Worm (Caenorhabditis elegans) whole organism, L1 larva: ENCODE data around the gene T09B9.5.

ENCODE experiments used
- C04F5.9 ChIP-seq: sonication (generic microtip); optimal IDR thresholded peaks from 2 replicates; lab custom pipeline; 2016; ENCODE audit warnings: missing genetic modification characterization, missing compliant biosample characterization
- alr-1 ChIP-seq: fragments of 200-800 bp; sonication (Bioruptor generic); optimal IDR thresholded peaks from 2 replicates; lab custom pipeline; 2018; ENCODE audit warnings: borderline replicate concordance, mild to moderate bottlenecking, missing genetic modification characterization, missing compliant biosample characterization
- blmp-1 ChIP-seq: fragments of 150-350 bp; optimal IDR thresholded peaks from 2 replicates; lab custom pipeline; 2014; ENCODE audit warnings: missing biosample characterization, missing genetic modification characterization
- fkh-10 ChIP-seq: sonication (generic microtip); optimal IDR thresholded peaks from 2 replicates; lab custom pipeline; 2017; ENCODE audit warnings: missing biosample characterization, missing genetic modification reagents, missing genetic modification characterization
- lin-15B ChIP-seq: fragments of 150-350 bp; sonication (generic microtip); optimal IDR thresholded peaks from 3 replicates; lab custom pipeline; 2014; ENCODE audit warnings: missing biosample characterization, missing genetic modification characterization
- lir-3 ChIP-seq: sonication (generic microtip); optimal IDR thresholded peaks from 2 replicates; lab custom pipeline; 2016; ENCODE audit warnings: mild to moderate bottlenecking, missing genetic modification characterization, moderate library complexity, missing compliant biosample characterization; ENCODE audit not compliant: poor library complexity
- mdl-1 ChIP-seq, 2 experiments: fragments of 150-350 bp; optimal IDR thresholded peaks; 2 replicates each; lab custom pipeline; 2014 to 2017; ENCODE audit warnings: missing biosample characterization in 2 of 2, missing genetic modification characterization in 2 of 2, inconsistent platforms in 1 of 2
- nhr-11 ChIP-seq: fragments of 150-350 bp; optimal IDR thresholded peaks from 2 replicates; lab custom pipeline; 2014; ENCODE audit warnings: missing biosample characterization, missing genetic modification characterization
- nhr-12 ChIP-seq: sonication (generic microtip); optimal IDR thresholded peaks from 2 replicates; lab custom pipeline; 2017; ENCODE audit warnings: missing biosample characterization, missing genetic modification characterization
- sox-4 ChIP-seq: sonication (generic microtip); optimal IDR thresholded peaks from 2 replicates; lab custom pipeline; 2016; ENCODE audit warnings: missing genetic modification characterization, missing compliant biosample characterization
- tbx-2 ChIP-seq: sonication (generic microtip); optimal IDR thresholded peaks from 2 replicates; lab custom pipeline; 2016; ENCODE audit warnings: missing genetic modification characterization, missing compliant biosample characterization
- unc-62 ChIP-seq: fragments of 150-350 bp; optimal IDR thresholded peaks from 2 replicates; lab custom pipeline; 2014; ENCODE audit warnings: missing biosample characterization, missing genetic modification reagents, missing genetic modification characterization
- ztf-4 ChIP-seq: fragments of 150-350 bp; optimal IDR thresholded peaks from 2 replicates; lab custom pipeline; 2014; ENCODE audit warnings: missing biosample characterization, missing genetic modification characterization

ce11 chrX:9782389-9782939, 4.9 kb downstream of the T09B9.5 start:
- TF ChIP-seq nhr-12 (tag; lab: Kevin White, UChicago) (no peak), mdl-1 (tag; optimal IDR thresholded peaks at IDR 0.05; lab: Kevin White, UChicago) (no peak), lin-15B (tag; lab: Kevin White, UChicago) (no peak), unc-62 (no peak), fkh-10 (GFP tag; lab: Kevin White, UChicago) (no peak), nhr-11 (tag; lab: Kevin White, UChicago) (no peak), C04F5.9 (tag; lab: Kevin White, UChicago) (no peak), blmp-1 (tag; lab: Kevin White, UChicago) (no peak), lir-3 (tag; lab: Kevin White, UChicago) (no peak), tbx-2 (tag; lab: Kevin White, UChicago) (no peak), ztf-4 (tag; lab: Kevin White, UChicago) (no peak), sox-4 (no peak), alr-1 (tag; lab: Kevin White, UChicago) (no peak)
